Fruit fly (Drosophila melanogaster): Measurements from ENCODE around the gene Sry-beta.

The Sry-beta gene

dm6 chr3R:30014977-30015514, 24.5 kb upstream of the Sry-beta start, which contains the start of gene CG7920 (continued):
- TF ChIP-seq CG6683 (GFP tag; optimal IDR thresholded peaks at IDR 0.05) (no peak), grn (GFP tag; optimal IDR thresholded peaks at IDR 0.05) (no peak), CG11560 (tag; IDR thresholded peaks at IDR 0.05) (no peak), Sox102F (GFP tag; optimal IDR thresholded peaks at IDR 0.05) (no peak), Aef1 (GFP tag; IDR thresholded peaks at IDR 0.05) (no peak), CG17186 (GFP tag; optimal IDR thresholded peaks at IDR 0.05) (peak; percentile 43), CG17385 (GFP tag; optimal IDR thresholded peaks at IDR 0.05) (no peak), Hr3 (GFP tag; optimal IDR thresholded peaks at IDR 0.05) (no peak), gsb (GFP tag; IDR thresholded peaks at IDR 0.05) (no peak), CG12071 (GFP tag; optimal IDR thresholded peaks at IDR 0.05) (peak; percentile 24), mirr (GFP tag; optimal IDR thresholded peaks at IDR 0.05) (peak; percentile 1), CG10321 (GFP tag; IDR thresholded peaks at IDR 0.05) (0 out of 2 replicates have a peak, but pooled peaks have one; percentile 27), z (GFP tag; IDR thresholded peaks at IDR 0.05) (0 out of 3 replicates have a peak, but pooled peaks have one; percentile 53), jing (GFP tag; optimal IDR thresholded peaks at IDR 0.05) (no peak), Mrtf (GFP tag; IDR thresholded peaks at IDR 0.05) (no peak), CG30020 (tag; optimal IDR thresholded peaks at IDR 0.05) (no peak), CG2199 (GFP tag; IDR thresholded peaks at IDR 0.05) (no peak), pho (GFP tag; optimal IDR thresholded peaks at IDR 0.05) (peak; percentile 46), Abd-B (GFP tag; optimal IDR thresholded peaks at IDR 0.05) (no peak), CG17912 (GFP tag; optimal IDR thresholded peaks at IDR 0.05) (no peak), caup (GFP tag; optimal IDR thresholded peaks at IDR 0.05; ENCODE audit: severe bottlenecking) (peak; percentile 52), Awh (GFP tag; IDR thresholded peaks at IDR 0.05) (no peak), Neu2 (GFP tag; optimal IDR thresholded peaks at IDR 0.05; ENCODE audit: borderline replicate concordance) (no peak), fd64A (GFP tag; optimal IDR thresholded peaks at IDR 0.05) (no peak), abd-A (tag; optimal IDR thresholded peaks at IDR 0.05) (peak; percentile 37), BtbVII (GFP tag; optimal IDR thresholded peaks at IDR 0.05) (peak; percentile 48), CG34422 (GFP tag; IDR thresholded peaks at IDR 0.05) (peak; percentile 55; the same call in 2 of the 3 replicates), nau (GFP tag; optimal IDR thresholded peaks at IDR 0.05) (peak; percentile 12), CG4282 (GFP tag; optimal IDR thresholded peaks at IDR 0.05) (no peak), unpg (GFP tag; optimal IDR thresholded peaks at IDR 0.05) (peak; percentile 8), CG12769 (tag; optimal IDR thresholded peaks at IDR 0.05) (peak; percentile 52), sna (GFP tag; IDR thresholded peaks at IDR 0.05; ENCODE audit: partially characterized antibody) (peak; percentile 83), CG31441 (GFP tag; IDR thresholded peaks at IDR 0.05) (0 out of 2 replicates have a peak, but pooled peaks have one; percentile 8), CHES-1-like (GFP tag; optimal IDR thresholded peaks at IDR 0.05) (peak; percentile 3), ind (GFP tag; optimal IDR thresholded peaks at IDR 0.05) (no peak), croc (GFP tag; conservative IDR thresholded peaks at IDR 0.05) (no peak), CG15011 (GFP tag; optimal IDR thresholded peaks at IDR 0.05) (no peak), CG34376 (GFP tag; optimal IDR thresholded peaks at IDR 0.05) (peak; percentile 77), luna (GFP tag; optimal IDR thresholded peaks at IDR 0.05) (no peak), Six4 (GFP tag; optimal IDR thresholded peaks at IDR 0.05) (no peak), D (optimal IDR thresholded peaks at IDR 0.05) (no peak), D (GFP tag; optimal IDR thresholded peaks at IDR 0.05) (no peak), Adf1 (GFP tag; IDR thresholded peaks at IDR 0.05) (no peak; the same call in 1 of the 2 replicates), cato (GFP tag; optimal IDR thresholded peaks at IDR 0.05; ENCODE audit: borderline replicate concordance) (no peak), Fer1 (GFP tag; optimal IDR thresholded peaks at IDR 0.05) (peak; percentile 71), NK7.1 (GFP tag; optimal IDR thresholded peaks at IDR 0.05) (no peak), CG31388 (GFP tag; optimal IDR thresholded peaks at IDR 0.05) (no peak), Trl (optimal IDR thresholded peaks at IDR 0.05) (no peak), Trl (GFP tag; optimal IDR thresholded peaks at IDR 0.05) (no peak), CG2712 (tag; optimal IDR thresholded peaks at IDR 0.05) (peak; percentile 6), Stat92E (GFP tag; optimal IDR thresholded peaks at IDR 0.05) (peak in 1 of 3 experiments; percentile 9)

All from whole organism, embryonic.